Worm (Caenorhabditis elegans) whole organism, L2 larva: ENCODE measurements around the gene mes-4.

Experiments
- C34F6.9 ChIP-seq: fragments of 150-350 bp; optimal IDR thresholded peaks from 2 replicates; lab custom pipeline; 2014; ENCODE audit warnings: missing biosample characterization, missing genetic modification characterization
- aly-2 ChIP-seq: fragments of 150-350 bp; optimal IDR thresholded peaks from 2 replicates; lab custom pipeline; 2014; ENCODE audit warnings: missing biosample characterization, missing genetic modification characterization
- ceh-82 ChIP-seq: fragments of 150-350 bp; optimal IDR thresholded peaks from 2 replicates; lab custom pipeline; 2014; ENCODE audit warnings: missing biosample characterization, missing genetic modification characterization
- lin-11 ChIP-seq: fragments of 150-350 bp; sonication (generic microtip); optimal IDR thresholded peaks from 2 replicates; lab custom pipeline; 2014; ENCODE audit warnings: missing biosample characterization, missing genetic modification characterization, inconsistent platforms, mixed read lengths
- mdl-1 ChIP-seq, 2 experiments: fragments of 150-350 bp in 1 of 2; sonication (generic microtip) in 1 of 2; optimal IDR thresholded peaks; 2 replicates each; lab custom pipeline; 2017; ENCODE audit warnings: missing biosample characterization in 2 of 2, missing genetic modification characterization in 2 of 2
- snpc-4 ChIP-seq: fragments of 150-350 bp; optimal IDR thresholded peaks from 2 replicates; lab custom pipeline; 2014; ENCODE audit warnings: missing biosample characterization, missing genetic modification characterization
- unc-62 ChIP-seq: fragments of 150-350 bp; optimal IDR thresholded peaks from 2 replicates; lab custom pipeline; 2014; ENCODE audit warnings: missing biosample characterization, missing genetic modification reagents, missing genetic modification characterization
- ztf-11 ChIP-seq: sonication (generic microtip); optimal IDR thresholded peaks from 2 replicates; lab custom pipeline; 2017; ENCODE audit warnings: missing biosample characterization, missing genetic modification characterization

DNA sequence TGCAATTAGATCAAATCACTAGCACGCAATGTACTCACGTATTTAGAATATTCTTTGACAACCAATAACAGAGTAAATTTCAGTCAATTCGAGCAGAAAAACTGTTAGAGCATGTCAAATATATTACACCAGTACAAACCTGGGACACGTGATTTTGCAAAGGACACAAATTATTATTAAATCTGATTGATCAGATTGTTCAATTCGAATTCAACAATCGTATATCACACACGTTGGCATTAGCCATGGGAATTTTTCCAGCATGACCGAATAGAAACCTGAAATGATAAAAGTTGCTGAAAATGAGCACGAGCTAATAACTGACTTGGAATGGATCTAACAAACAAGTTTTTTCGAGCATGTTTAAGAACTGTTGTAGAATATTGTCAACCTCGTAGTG is 14.3 kb downstream of the mes-4 start, which contains the start of gene srv-9:
- no peak for TF ChIP-seq lin-11 (tag; lab: Kevin White, UChicago)
- no peak for TF ChIP-seq C34F6.9 (tag; lab: Kevin White, UChicago)
- no peak for TF ChIP-seq aly-2 (tag; lab: Kevin White, UChicago)
- no peak for TF ChIP-seq unc-62 (GFP tag; lab: Kevin White, UChicago)
- TF ChIP-seq mdl-1 (tag; optimal IDR thresholded peaks at IDR 0.05; lab: Kevin White, UChicago), result no peak
- TF ChIP-seq ztf-11 (tag; lab: Kevin White, UChicago), result no peak
- TF ChIP-seq ceh-82, result no peak
- TF ChIP-seq snpc-4 (tag; lab: Kevin White, UChicago), result no peak
